Worm (Caenorhabditis elegans) whole organism, L3 larva: ENCODE measurements around the gene rips-1.

Experiments
- ZK546.5 ChIP-seq: sonication (generic microtip); optimal IDR thresholded peaks from 2 replicates; lab custom pipeline; 2017; ENCODE audit warnings: missing biosample characterization, missing genetic modification characterization
- ceh-28 ChIP-seq: fragments of 150-350 bp; optimal IDR thresholded peaks from 2 replicates; lab custom pipeline; 2014; ENCODE audit warnings: missing biosample characterization, missing genetic modification reagents, missing genetic modification characterization
- daf-12 ChIP-seq: fragments of 150-350 bp; optimal IDR thresholded peaks from 2 replicates; lab custom pipeline; 2014; ENCODE audit warnings: missing biosample characterization, missing genetic modification reagents, missing genetic modification characterization
- egl-5 ChIP-seq: fragments of 150-350 bp; optimal IDR thresholded peaks from 2 replicates; lab custom pipeline; 2017; ENCODE audit warnings: missing biosample characterization, missing genetic modification reagents, missing genetic modification characterization, inconsistent platforms
- elt-1 ChIP-seq: fragments of 150-350 bp; optimal IDR thresholded peaks from 2 replicates; lab custom pipeline; 2014; ENCODE audit warnings: missing biosample characterization, missing genetic modification characterization
- elt-2 ChIP-seq: sonication (generic microtip); optimal IDR thresholded peaks from 2 replicates; lab custom pipeline; 2016; ENCODE audit warnings: missing genetic modification reagents, mild to moderate bottlenecking, missing genetic modification characterization, missing compliant biosample characterization
- fkh-10 ChIP-seq: sonication (generic microtip); optimal IDR thresholded peaks from 2 replicates; lab custom pipeline; 2017; ENCODE audit warnings: missing biosample characterization, missing genetic modification reagents, missing genetic modification characterization
- fkh-2 ChIP-seq: fragments of 150-350 bp; optimal IDR thresholded peaks from 2 replicates; lab custom pipeline; 2014; ENCODE audit warnings: missing biosample characterization, missing genetic modification reagents, missing genetic modification characterization
- jun-1 ChIP-seq: fragments of 150-350 bp; optimal IDR thresholded peaks from 2 replicates; lab custom pipeline; 2014; ENCODE audit warnings: missing biosample characterization, missing genetic modification reagents, missing genetic modification characterization
- lin-15B ChIP-seq: fragments of 150-350 bp; optimal IDR thresholded peaks from 2 replicates; lab custom pipeline; 2014; ENCODE audit warnings: missing biosample characterization, missing genetic modification characterization
- lsy-12 ChIP-seq: sonication (generic microtip); optimal IDR thresholded peaks from 2 replicates; lab custom pipeline; 2016; ENCODE audit warnings: mild to moderate bottlenecking, missing genetic modification characterization, missing compliant biosample characterization
- mdl-1 ChIP-seq: fragments of 150-350 bp; optimal IDR thresholded peaks from 2 replicates; lab custom pipeline; 2014; ENCODE audit warnings: missing biosample characterization, missing genetic modification characterization
- nfya-1 ChIP-seq: sonication (generic microtip); optimal IDR thresholded peaks from 2 replicates; lab custom pipeline; 2017; ENCODE audit warnings: missing genetic modification characterization, mild to moderate bottlenecking, missing compliant biosample characterization, antibody characterized with exemption, moderate library complexity; ENCODE audit not compliant: insufficient read depth
- nhr-12 ChIP-seq: fragments of 150-350 bp; optimal IDR thresholded peaks from 2 replicates; lab custom pipeline; 2014; ENCODE audit warnings: missing biosample characterization, missing genetic modification characterization
- nhr-237 ChIP-seq: fragments of 150-350 bp; optimal IDR thresholded peaks from 2 replicates; lab custom pipeline; 2014; ENCODE audit warnings: missing biosample characterization, missing genetic modification characterization
- nhr-25 ChIP-seq: sonication (generic microtip); optimal IDR thresholded peaks from 2 replicates; lab custom pipeline; 2017; ENCODE audit warnings: missing biosample characterization, missing genetic modification characterization
- nhr-28 ChIP-seq: fragments of 150-350 bp; optimal IDR thresholded peaks from 2 replicates; lab custom pipeline; 2014; ENCODE audit warnings: missing biosample characterization, missing genetic modification characterization
- nhr-76 ChIP-seq: fragments of 150-350 bp; sonication (generic microtip); optimal IDR thresholded peaks from 5 replicates; lab custom pipeline; 2014; ENCODE audit warnings: missing biosample characterization, missing genetic modification characterization
- nhr-77 ChIP-seq: fragments of 150-350 bp; optimal IDR thresholded peaks from 2 replicates; lab custom pipeline; 2014; ENCODE audit warnings: missing biosample characterization, missing genetic modification characterization
- pha-4 ChIP-seq: fragments of 150-350 bp; optimal IDR thresholded peaks from 2 replicates; lab custom pipeline; 2014; ENCODE audit warnings: missing biosample characterization, missing genetic modification reagents, missing genetic modification characterization
- pqm-1 ChIP-seq: fragments of 150-350 bp; optimal IDR thresholded peaks from 2 replicates; lab custom pipeline; 2017; ENCODE audit warnings: missing biosample characterization, missing genetic modification characterization, inconsistent platforms
- skn-1 ChIP-seq: fragments of 150-350 bp; optimal IDR thresholded peaks from 2 replicates; lab custom pipeline; 2014; ENCODE audit warnings: missing biosample characterization, missing genetic modification characterization
- tbx-2 ChIP-seq: sonication (generic microtip); optimal IDR thresholded peaks from 2 replicates; lab custom pipeline; 2016; ENCODE audit warnings: mild to moderate bottlenecking, missing genetic modification characterization, missing compliant biosample characterization
- unc-39 ChIP-seq: sonication (generic microtip); optimal IDR thresholded peaks from 4 replicates; lab custom pipeline; 2017; ENCODE audit warnings: missing biosample characterization, missing genetic modification characterization

Gene rips-1

DNA sequence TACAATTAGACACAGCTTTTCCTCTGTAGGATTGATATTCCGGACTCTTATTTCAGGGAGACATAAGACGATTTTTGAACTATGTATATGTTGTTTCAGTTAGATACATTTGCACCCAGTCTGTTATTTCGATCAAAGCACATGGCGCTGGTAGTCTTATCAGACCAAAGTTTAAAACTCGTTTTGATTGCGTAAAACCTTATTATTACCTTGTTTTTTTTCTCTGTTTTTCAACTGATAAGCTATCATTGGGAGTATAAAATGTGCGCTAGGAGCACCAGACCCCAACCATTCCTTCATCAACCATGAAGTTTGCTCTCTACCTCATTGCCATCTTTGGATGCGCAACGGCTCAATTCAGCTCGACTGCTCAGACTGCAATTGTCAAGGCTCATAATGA lies 40.5 kb downstream of the rips-1 start, which contains the start of gene scl-12:
TSS of gene scl-12 (plus strand) at position 301 of the 400 bp plus-strand sequence.
- TF ChIP-seq elt-2 (tag; lab: Kevin White, UChicago) = no peak
- TF ChIP-seq pqm-1 (tag; lab: Kevin White, UChicago) = peak; percentile 47

DNA sequence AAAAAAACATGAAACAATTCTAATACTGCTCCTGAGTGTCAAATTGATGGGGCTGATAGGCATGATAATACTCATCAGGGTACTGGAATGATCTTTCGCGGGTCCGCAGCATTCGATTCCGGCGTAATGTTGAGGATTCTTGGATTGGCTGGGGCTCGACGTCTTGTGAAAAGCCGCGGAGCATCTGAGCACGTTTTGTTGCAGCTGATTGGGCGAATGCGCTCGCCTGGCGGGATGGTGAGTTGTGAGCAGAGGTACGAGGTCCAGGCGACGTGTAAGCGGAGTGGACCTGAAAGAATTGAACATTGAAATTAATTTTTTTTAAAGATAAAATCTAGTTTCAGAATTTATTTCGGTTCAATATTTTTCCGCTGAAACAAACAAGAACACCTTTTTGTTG lies 42.2 kb downstream of the rips-1 start:
- no peak for TF ChIP-seq fkh-10 (GFP tag; lab: Kevin White, UChicago)
- TF ChIP-seq lsy-12 (tag; lab: Kevin White, UChicago) = no peak
- TF ChIP-seq jun-1 (tag; lab: Kevin White, UChicago) = no peak
- no peak for TF ChIP-seq ceh-28 (tag; lab: Kevin White, UChicago)
- TF ChIP-seq egl-5 (tag; lab: Kevin White, UChicago) = no peak
- TF ChIP-seq mdl-1 (tag; lab: Kevin White, UChicago) = no peak
- TF ChIP-seq daf-12 (tag; lab: Kevin White, UChicago) = no peak
- TF ChIP-seq nhr-12 (tag; lab: Kevin White, UChicago) = no peak
- TF ChIP-seq nfya-1 (tag; lab: Kevin White, UChicago) = no peak
- no peak for TF ChIP-seq nhr-25 (tag; lab: Kevin White, UChicago)
- no peak for TF ChIP-seq nhr-28 (tag; lab: Kevin White, UChicago)
- TF ChIP-seq elt-1 (tag; lab: Kevin White, UChicago) = no peak
- TF ChIP-seq nhr-77 = no peak
- no peak for TF ChIP-seq nhr-76 (tag; lab: Kevin White, UChicago)
- TF ChIP-seq fkh-2 (tag; lab: Kevin White, UChicago) = no peak

DNA sequence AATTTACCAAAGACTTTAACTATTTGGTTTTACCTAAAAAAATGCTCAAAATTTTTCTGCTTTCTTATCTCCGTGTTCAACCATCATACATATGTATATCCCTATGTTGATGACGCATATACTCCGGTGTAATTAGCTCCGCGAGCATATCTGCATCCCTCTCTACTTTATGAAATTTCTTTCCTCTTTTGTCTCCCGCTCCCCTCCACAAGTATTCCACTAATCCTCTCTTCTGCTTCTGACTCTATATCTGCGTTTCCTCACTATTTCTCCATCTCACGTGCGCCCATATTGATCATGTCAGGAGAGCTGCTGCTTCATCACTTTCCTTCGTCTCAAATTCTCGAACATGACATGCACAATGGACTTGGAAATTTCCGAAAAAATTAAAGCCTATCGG lies 43.1 kb downstream of the rips-1 start, which contains the start of gene H10D18.1:
TSS of gene H10D18.1 (plus strand) at position 277 of the 400 bp plus-strand sequence.
- TF ChIP-seq nhr-237 (tag; lab: Kevin White, UChicago) (no peak), nfya-1 (tag; lab: Kevin White, UChicago) (peak; percentile 33)

DNA sequence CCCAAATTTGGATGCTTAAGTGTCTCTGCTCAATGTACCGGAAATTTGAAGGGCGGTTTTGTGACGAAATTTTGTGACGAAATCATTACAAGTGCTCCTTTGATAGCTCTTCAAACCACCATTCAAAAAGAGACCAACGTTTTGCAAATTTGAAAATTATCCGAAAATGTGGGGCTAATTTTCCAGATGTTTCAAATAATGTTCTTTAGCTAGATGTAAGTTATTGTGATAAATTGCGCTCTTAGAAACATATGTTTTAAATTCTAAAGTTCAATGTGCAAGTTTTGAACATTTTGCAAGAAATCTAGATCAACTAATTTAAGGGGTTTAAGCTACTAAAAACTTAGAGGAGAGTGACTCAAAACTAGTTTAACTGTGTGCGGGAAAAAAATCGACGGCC lies 49.1 kb downstream of the rips-1 start:
- TF ChIP-seq lsy-12 (tag; lab: Kevin White, UChicago) (no peak), pha-4 (tag; lab: Kevin White, UChicago) (no peak), skn-1 (tag; lab: Kevin White, UChicago) (no peak), daf-12 (tag; lab: Kevin White, UChicago) (no peak), jun-1 (tag; lab: Kevin White, UChicago) (no peak), ZK546.5 (tag; lab: Kevin White, UChicago) (no peak), unc-39 (tag; lab: Kevin White, UChicago) (no peak), lin-15B (no peak), tbx-2 (tag; lab: Kevin White, UChicago) (no peak), pqm-1 (tag; lab: Kevin White, UChicago) (no peak)
